Fruit fly (Drosophila melanogaster): ENCODE measurements around the gene gish.
A peak's percentile ranks its signal among the peaks of the same experiment; 100 is the strongest.

Gene gish

DNA sequence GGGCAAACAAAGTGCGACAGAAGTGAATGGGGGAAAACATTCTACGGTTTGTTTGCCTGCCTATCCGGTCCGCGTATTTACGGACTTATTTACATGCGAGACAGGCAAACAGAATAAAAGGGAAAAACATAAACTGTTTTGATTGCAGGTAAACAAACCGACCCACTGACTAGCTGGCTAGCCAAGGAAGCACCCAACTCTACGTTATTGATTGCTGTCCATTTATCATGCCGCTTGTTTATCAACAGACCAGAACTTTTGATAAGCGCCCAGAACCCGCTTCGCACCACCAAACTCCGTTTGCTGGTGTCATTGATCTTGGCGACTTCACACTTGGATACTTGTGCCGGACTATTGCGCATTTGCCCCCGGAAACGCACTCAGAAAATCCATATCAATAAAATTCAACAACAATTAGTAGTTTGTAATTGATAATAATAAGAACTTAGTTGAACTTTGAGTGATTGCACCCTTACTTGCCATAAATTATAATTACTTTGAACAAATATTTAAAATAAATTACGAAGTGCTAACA, 59.6 kb downstream of the gish start:
- peak; percentile 25 for TF ChIP-seq noc (tag; optimal IDR thresholded peaks at IDR 0.05)

DNA sequence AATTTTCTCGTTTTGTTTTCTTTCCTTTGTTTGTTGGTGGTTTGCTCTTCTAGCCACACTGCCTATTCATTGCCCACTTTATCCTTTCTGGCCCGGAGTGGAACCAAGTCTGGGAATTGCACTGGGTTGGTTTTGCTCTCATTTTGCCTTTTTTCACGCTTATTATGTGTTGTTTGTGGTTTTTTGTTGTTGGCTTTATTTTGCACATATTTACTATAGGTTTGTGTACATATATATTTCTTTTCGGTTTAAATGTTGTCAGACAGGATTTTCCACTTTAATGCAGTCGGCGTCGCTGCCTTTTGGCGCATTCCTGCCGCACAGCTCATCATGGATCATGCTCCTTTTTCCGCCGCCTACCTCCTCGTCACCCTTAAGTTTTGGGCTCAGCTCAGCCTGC, 62.1 kb downstream of the gish start:
- TF ChIP-seq noc (tag; optimal IDR thresholded peaks at IDR 0.05), result no peak

DNA sequence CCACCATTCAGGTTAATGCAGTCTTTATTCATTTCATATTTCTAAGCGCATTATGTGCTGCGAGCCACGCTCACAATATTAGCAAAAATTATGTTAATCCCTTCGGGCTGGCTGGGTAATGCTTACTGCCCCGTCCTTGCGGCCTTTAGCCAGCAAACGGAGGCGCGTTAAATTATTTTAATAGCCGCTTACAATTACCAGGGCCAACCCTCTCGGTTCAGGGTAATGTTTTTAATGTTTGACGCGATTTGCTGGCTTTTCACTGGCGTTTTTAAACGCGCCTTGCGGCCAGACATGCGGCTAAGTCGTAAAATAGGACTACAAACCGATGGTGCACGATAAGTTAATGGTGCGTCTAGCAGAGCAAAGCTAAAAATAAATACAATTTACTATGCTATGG, 62.5 kb downstream of the gish start:
- no peak for TF ChIP-seq noc (tag; optimal IDR thresholded peaks at IDR 0.05)

DNA sequence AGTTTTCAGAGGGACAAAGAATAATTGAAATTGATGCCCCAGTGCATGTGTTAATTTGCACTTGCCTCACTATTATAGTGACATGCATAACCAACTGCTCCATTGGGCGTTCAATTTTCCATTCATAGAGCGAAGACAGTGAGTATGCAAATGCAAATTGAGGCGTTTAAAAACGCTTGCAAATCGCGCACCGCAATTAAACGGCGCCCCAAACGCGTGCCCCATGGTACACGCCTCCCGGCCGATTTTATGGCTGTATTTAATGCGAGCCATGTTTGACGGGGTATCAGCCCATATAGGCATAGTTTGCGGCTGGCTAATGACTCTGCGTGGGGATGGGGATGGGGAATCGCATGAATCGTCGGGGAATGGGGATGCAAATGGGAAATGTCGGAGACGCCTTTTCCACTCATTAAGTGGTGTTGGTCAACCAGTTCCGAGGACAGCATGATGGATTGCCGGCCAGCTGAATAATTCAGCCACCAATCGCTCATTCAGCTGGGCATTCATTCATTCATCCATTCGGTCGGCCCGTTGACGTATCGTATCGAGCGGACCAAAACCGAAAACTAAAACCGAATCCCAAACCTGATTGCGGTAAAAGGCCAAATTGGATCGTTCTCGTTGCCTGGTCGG, 63.3 kb downstream of the gish start:
- no peak for TF ChIP-seq noc (tag; optimal IDR thresholded peaks at IDR 0.05)

DNA sequence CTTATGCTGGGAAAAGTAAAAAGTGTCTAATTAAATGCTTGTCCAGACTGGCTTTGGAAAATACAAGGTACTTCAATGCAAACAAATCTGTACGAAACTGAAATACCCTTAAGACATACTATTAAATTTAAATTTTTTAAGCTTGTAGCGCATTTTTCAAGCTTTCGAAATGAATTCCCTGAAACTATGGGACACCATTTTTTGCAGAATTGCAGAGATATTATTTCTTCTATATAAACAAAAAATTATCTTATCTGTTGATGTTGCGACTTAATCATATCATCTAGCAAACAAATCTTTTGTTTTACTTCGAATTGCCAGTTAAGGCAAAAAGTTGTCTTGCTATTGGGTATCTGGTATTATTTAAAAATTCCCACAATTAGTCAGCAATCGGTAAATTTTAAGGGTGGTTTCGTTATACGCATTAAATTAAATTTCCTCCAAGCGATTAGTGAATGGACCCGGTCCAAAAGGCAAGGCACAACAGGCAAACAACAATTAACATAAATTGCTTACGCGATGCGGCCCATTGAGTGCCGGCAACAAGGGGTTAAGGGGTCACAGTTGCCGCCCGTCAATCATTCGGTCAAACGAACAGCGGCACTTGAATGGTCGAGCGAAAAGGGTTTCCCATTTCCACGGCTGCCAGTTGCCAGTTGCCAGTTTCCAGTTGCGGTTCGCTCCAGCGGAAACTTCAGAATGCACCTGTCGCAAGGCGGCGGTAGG, 64.2 kb downstream of the gish start:
- TF ChIP-seq noc (tag; optimal IDR thresholded peaks at IDR 0.05), result no peak

DNA sequence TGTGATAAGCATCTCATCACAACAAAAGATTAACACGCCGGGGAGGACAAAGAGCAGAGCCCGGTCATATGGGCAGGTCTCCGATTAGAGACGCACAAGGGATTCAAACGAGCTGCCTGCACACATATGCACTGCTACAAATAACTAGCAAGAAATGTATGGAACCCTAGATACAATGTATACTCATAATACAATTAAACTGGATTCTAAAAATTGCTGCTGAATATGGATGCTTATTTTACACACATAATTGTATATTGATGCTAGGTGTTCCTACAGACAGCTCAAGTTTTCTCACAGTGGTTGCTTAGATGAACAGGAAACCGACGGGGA, 64.8 kb downstream of the gish start:
- TF ChIP-seq noc (tag; optimal IDR thresholded peaks at IDR 0.05), result no peak

DNA sequence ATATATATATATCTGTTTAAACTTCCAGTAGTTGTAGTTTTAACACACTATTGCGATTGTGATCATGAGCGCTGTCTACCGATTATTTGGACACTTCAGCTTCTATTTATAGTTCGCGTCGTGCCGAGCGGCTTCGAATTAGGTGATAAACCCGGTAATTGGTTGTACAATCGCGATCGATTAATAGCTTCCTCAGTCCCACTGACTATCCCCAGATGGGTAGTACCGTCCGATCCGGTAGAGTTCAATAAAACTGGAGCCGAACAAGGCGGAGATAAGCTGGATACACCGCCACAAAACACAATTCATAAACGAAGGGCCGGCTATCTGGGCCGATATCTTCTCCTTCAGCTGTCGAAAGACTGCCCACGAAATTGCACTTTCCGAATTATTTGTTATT, 65.6 kb downstream of the gish start:
- TF ChIP-seq noc (tag; optimal IDR thresholded peaks at IDR 0.05), result no peak

DNA sequence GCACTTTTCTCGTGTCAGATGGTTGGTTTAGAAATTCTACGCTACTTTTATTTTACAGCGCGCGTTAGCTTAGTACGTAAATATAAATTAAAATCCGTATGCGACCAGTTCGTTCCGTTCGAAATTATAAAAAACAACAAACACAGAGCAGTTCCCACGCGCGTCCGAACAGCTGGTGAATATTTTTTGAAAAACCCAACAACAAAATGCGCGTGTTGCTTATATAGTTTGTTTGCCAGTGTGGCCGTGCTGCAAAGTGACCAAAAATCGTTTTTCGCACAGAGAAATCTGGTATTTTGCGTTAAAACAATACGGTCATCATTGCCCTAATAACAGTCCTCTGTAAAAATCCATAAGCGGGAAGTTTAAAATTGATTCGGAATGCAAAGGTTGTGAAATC, 66.1 kb downstream of the gish start:
- no peak for TF ChIP-seq noc (tag; optimal IDR thresholded peaks at IDR 0.05)

DNA sequence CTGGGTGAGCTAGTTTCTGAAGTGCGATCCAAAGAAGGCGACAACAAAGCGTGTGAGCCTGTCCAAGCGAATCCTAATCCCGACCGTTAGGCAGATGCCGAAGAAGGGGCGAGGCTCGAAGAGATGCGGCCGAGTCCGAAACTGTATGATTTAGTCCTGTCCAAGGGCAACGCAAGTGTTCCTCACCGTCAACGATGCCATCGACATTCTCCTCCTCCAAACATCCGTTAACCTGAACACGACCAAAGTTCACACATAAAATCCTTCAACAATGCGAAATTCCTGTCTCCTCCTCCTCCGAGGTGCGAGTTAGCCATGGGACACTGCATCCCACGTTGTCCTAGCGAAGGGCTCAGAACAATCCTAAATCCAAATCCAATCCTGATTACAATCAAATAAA, 67.2 kb downstream of the gish start, which contains the start of gene Sulf1:
TSS of gene Sulf1 (minus strand) at position 101 of the 400 bp plus-strand sequence.
- no peak for TF ChIP-seq noc (tag; optimal IDR thresholded peaks at IDR 0.05)

DNA sequence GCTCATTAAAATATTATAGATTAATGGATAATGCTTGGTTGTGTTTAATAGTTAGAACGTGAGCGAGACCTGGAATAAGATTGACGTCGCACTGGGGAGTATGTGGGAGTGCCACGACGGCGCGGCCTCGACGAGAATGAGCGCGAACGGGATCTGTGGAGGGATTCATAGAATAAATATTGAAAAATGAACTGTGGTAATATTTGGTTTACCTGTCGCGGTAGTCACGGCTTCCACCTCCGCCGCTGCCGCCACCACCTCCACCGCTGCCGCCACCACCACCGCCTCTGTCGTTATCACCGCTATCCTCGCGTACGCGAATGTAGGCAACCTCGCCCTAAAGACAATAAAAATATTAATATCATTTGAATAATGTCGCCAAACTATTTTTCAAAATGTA, 68.4 kb downstream of the gish start:
- no peak for TF ChIP-seq noc (tag; optimal IDR thresholded peaks at IDR 0.05)

DNA sequence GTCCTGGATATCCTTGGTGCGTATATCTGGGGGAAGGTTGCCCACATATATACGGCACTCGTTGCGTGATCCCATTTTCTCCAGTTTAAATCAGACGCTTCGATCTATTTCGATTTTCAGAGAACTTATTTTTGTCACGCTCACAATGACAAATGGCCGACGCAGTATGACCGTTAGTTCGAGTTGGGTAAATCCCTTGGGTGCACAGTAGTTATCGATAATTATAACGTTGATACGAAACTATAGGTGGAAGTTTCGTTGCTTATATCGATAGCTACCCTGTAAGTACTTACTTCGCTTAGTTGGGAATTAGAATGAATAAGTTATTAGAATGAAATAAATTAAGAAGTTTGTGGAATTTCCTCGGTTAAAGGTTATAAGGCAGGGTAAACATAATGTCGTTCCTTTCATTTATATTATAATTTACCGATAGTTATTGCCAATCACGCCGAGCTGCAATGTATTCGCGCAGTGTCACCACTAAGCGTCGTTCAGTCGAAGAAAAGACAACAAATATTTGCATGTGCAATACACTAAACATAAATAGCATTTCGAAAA, 69.6 kb downstream of the gish start, which contains the start of the genes SF2 and pad:
TSS of gene SF2 (minus strand) at position 172 of the 558 bp plus-strand sequence.
TSS of gene pad (plus strand) at position 502 of the 558 bp plus-strand sequence.
- TF ChIP-seq noc (tag; optimal IDR thresholded peaks at IDR 0.05), result peak; percentile 86

DNA sequence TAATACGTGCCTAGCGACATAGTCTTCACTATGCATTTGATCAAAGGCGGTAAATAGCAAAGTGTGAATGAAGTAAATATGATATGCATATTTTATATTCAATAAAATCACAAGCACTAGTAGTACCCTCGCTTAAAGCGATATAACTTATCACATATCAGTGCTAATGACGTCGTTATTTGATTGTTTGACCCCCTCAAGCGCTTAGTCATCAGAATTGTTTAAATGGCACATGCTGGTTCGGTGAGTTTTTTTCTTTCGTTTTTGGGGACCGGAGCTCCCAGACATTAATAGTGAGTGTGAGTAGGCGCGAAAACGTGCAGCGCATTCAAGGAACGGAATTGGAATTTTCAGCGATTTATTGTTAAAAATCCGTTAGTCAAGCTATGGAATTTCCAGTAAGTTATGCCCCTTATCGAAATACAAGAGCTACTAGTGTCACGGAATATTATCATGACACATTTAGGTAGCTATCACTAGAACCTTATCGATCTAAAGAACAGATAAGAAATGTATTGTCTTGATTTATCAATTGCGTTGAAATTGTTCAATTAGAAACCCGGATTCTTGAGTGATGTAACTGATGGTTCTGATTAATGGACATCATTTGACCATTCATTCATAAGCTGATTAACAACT, 75.5 kb downstream of the gish start:
- peak; percentile 44 for TF ChIP-seq noc (tag; optimal IDR thresholded peaks at IDR 0.05)

DNA sequence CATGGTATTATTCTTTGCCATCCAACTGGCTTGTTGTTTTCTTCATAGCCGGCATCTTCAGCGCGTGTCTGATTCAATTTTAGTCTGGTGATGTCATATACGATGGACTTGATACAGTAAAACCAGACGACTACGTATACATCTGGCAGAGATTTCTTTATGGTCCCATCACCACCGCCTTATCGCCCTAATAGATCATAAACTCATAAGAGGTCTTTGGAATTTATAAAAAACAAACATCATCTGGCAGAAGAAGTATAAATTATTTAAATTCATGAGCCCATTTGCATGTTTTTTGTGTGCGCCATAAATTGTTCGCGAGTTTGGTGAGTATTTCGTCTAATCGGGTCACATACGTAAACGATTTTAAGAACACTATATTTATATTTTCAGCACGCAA, 76.0 kb downstream of the gish start:
- TF ChIP-seq noc (tag; optimal IDR thresholded peaks at IDR 0.05), result no peak

DNA sequence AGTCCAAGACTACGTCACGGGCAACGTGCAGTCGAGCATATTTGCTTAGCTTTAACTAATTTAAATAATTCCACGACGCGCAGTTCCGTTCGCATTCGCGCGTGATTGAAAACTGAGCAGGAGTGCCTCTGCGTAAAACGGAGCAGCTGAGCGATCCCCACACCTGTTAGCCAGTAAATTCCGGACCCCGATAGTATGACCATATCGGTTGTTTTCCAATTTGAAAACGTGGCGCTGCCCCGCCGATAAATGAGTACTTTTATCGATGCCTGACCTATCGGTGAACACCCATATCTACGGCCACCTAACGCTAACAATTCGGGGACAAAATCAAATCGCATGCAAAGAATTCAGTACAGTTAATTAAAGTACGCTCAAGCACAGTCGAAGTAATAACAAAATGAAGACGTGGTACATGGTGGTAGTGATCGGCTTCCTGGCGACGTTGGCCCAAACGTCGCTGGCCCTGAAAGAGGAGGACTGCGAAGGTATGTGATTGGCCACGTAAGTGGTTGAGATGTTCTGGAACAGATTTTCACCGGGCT, 76.9 kb downstream of the gish start, which contains the start of the genes CG14879 and Manf:
TSS of gene CG14879 (minus strand) at position 116 of the 545 bp plus-strand sequence.
TSS of gene Manf (plus strand) at position 294 of the 545 bp plus-strand sequence.
- peak; percentile 14 for TF ChIP-seq noc (tag; optimal IDR thresholded peaks at IDR 0.05)

DNA sequence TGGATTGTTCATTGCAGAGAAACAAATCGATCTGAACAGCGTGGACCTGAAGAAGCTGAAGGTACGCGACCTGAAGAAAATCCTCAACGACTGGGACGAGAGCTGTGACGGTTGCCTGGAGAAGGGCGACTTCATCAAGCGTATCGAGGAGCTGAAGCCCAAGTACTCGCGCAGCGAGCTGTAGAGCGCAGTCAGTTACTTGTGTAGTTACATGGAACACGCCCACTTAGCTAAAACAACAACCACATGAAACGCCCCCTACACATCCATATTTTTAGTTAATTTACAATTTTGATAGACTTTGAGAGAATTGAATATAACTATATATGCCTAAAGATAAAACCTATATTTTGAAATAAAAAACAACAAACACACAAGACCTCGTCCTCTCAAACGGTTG, 78.1 kb downstream of the gish start:
- no peak for TF ChIP-seq noc (tag; optimal IDR thresholded peaks at IDR 0.05)

DNA sequence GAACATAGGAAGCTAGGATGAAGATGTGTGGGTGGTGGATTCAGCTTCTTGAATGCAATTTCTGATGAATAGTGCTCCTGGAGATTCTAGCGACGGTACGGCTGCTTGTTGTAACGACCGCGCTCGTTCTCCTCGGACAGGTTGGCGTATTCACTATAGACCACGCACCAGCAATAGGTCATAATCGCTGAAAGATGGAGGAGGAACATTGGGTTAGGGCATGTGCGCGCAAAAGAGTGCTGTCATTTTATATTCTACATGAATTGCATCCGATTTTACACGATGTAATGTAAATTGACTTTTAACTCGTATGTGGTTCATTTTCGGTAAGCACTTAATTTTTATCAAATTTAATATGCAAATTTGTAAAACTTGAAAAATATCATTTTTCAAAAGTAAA, 78.8 kb downstream of the gish start:
- no peak for TF ChIP-seq noc (tag; optimal IDR thresholded peaks at IDR 0.05)

Measured in whole organism, larva.